Fruit fly (Drosophila melanogaster) whole organism, prepupa: ENCODE measurements around the gene Rbp1-like.
A peak's percentile ranks its signal among the peaks of the same experiment; 100 is the strongest.

Experiments
- Blimp-1 ChIP-seq: fragments of 200-800 bp; sonication (Bioruptor generic); optimal IDR thresholded peaks from 3 replicates; lab custom pipeline; 2017; ENCODE audit warnings: missing biosample characterization, missing genetic modification characterization, mild to moderate bottlenecking, moderate library complexity, missing genetic modification reagents
- CG10631 ChIP-seq: fragments of 200-800 bp; sonication (Bioruptor generic); optimal IDR thresholded peaks from 2 replicates; lab custom pipeline; 2016; ENCODE audit warnings: missing biosample characterization, missing genetic modification characterization
- CG10669 ChIP-seq: fragments of 200-800 bp; sonication (Bioruptor generic); optimal IDR thresholded peaks from 3 replicates; lab custom pipeline; 2018; ENCODE audit warnings: missing biosample characterization, mild to moderate bottlenecking, missing genetic modification characterization, moderate library complexity
- CG11294 ChIP-seq: fragments of 200-800 bp; sonication (Bioruptor generic); IDR thresholded peaks from 2 replicates; pipeline ENCODE4 v1.3.6; 2022; ENCODE audit warnings: missing biosample characterization, missing genetic modification characterization
- CG11762 ChIP-seq: fragments of 200-800 bp; sonication (Bioruptor generic); optimal IDR thresholded peaks from 3 replicates; lab custom pipeline; 2016; ENCODE audit warnings: missing biosample characterization, missing genetic modification characterization; ENCODE audit not compliant: insufficient read depth
- CG11902 ChIP-seq: fragments of 200-800 bp; sonication (Bioruptor generic); optimal IDR thresholded peaks from 3 replicates; lab custom pipeline; 2016; ENCODE audit warnings: missing biosample characterization, missing genetic modification characterization
- CG15336 ChIP-seq: fragments of 200-800 bp; sonication (Bioruptor generic); IDR thresholded peaks from 2 replicates; pipeline ENCODE4 v1.3.6; 2022; ENCODE audit warnings: missing biosample characterization, missing genetic modification characterization
- CG16779 ChIP-seq: fragments of 200-800 bp; sonication (Bioruptor generic); optimal IDR thresholded peaks from 3 replicates; lab custom pipeline; 2017; ENCODE audit warnings: missing biosample characterization, mild to moderate bottlenecking, missing genetic modification characterization
- CG3032 ChIP-seq: fragments of 200-800 bp; optimal IDR thresholded peaks from 2 replicates; lab custom pipeline; 2019; ENCODE audit warnings: missing biosample characterization, mild to moderate bottlenecking, missing genetic modification characterization, moderate library complexity
- CG32006 ChIP-seq: fragments of 200-800 bp; sonication (Bioruptor generic); optimal IDR thresholded peaks from 3 replicates; lab custom pipeline; 2017; ENCODE audit warnings: missing biosample characterization, mild to moderate bottlenecking, missing genetic modification characterization
- CG34406 ChIP-seq: fragments of 200-800 bp; sonication (Bioruptor generic); optimal IDR thresholded peaks from 3 replicates; lab custom pipeline; 2016; ENCODE audit warnings: missing biosample characterization, missing genetic modification characterization
- CG3919 ChIP-seq: fragments of 200-800 bp; sonication (Bioruptor generic); optimal IDR thresholded peaks from 3 replicates; lab custom pipeline; 2016; ENCODE audit warnings: missing biosample characterization, missing genetic modification characterization
- CG6163 ChIP-seq: fragments of 200-800 bp; sonication (Bioruptor generic); IDR thresholded peaks from 3 replicates; pipeline ENCODE4 v1.3.6; 2022; ENCODE audit warnings: missing biosample characterization, missing genetic modification characterization
- CG6276 ChIP-seq: fragments of 200-800 bp; sonication (Bioruptor generic); optimal IDR thresholded peaks from 2 replicates; lab custom pipeline; 2017; ENCODE audit warnings: missing biosample characterization, mild to moderate bottlenecking, missing genetic modification characterization
- CG6792 ChIP-seq: fragments of 200-800 bp; sonication (Bioruptor generic); optimal IDR thresholded peaks from 3 replicates; lab custom pipeline; 2016; ENCODE audit warnings: missing biosample characterization, missing genetic modification characterization
- CG6808 ChIP-seq: fragments of 200-800 bp; sonication (Bioruptor generic); optimal IDR thresholded peaks from 3 replicates; lab custom pipeline; 2017; ENCODE audit warnings: missing biosample characterization, missing genetic modification characterization, mild to moderate bottlenecking, moderate library complexity, missing genetic modification reagents
- CG6854 ChIP-seq: fragments of 200-800 bp; sonication (Bioruptor generic); optimal IDR thresholded peaks from 2 replicates; lab custom pipeline; 2017; ENCODE audit warnings: missing biosample characterization, mild to moderate bottlenecking, missing genetic modification characterization
- CG7368 ChIP-seq: fragments of 200-800 bp; sonication (Bioruptor generic); optimal IDR thresholded peaks from 3 replicates; lab custom pipeline; 2016; ENCODE audit warnings: missing biosample characterization, missing genetic modification characterization
- CG8319 ChIP-seq: fragments of 200-800 bp; sonication (Bioruptor generic); optimal IDR thresholded peaks from 3 replicates; lab custom pipeline; 2016; ENCODE audit warnings: missing biosample characterization, missing genetic modification characterization
- CG8632 ChIP-seq: fragments of 200-800 bp; sonication (Bioruptor generic); optimal IDR thresholded peaks from 3 replicates; lab custom pipeline; 2016; ENCODE audit warnings: missing biosample characterization, missing genetic modification characterization
- CG9139 ChIP-seq: fragments of 200-800 bp; sonication (Bioruptor generic); optimal IDR thresholded peaks from 3 replicates; lab custom pipeline; 2017; ENCODE audit warnings: missing biosample characterization, mild to moderate bottlenecking, missing genetic modification characterization
- Eip75B ChIP-seq: fragments of 200-800 bp; sonication (Bioruptor generic); optimal IDR thresholded peaks from 3 replicates; lab custom pipeline; 2016; ENCODE audit warnings: missing biosample characterization, missing genetic modification characterization
- Eip78C ChIP-seq: fragments of 200-800 bp; sonication (Bioruptor generic); peaks from one replicate; lab custom pipeline; 2016; ENCODE audit warnings: missing biosample characterization, missing genetic modification characterization
- Eip93F ChIP-seq: fragments of 200-800 bp; sonication (Bioruptor generic); optimal IDR thresholded peaks from 2 replicates; lab custom pipeline; 2016; ENCODE audit warnings: missing biosample characterization, mild to moderate bottlenecking, missing genetic modification characterization
- Ets21C ChIP-seq: fragments of 200-800 bp; sonication (Bioruptor generic); optimal IDR thresholded peaks from 3 replicates; lab custom pipeline; 2016; ENCODE audit warnings: missing biosample characterization, missing genetic modification characterization
- Ets96B ChIP-seq: fragments of 200-800 bp; optimal IDR thresholded peaks from 2 replicates; lab custom pipeline; 2019; ENCODE audit warnings: missing biosample characterization, mild to moderate bottlenecking, missing genetic modification characterization, moderate library complexity
- Hr38 ChIP-seq: sonication (Bioruptor generic); optimal IDR thresholded peaks from 2 replicates; lab custom pipeline; 2016; ENCODE audit warnings: missing biosample characterization, missing genetic modification characterization
- OdsH ChIP-seq: fragments of 200-800 bp; sonication (Bioruptor generic); optimal IDR thresholded peaks from 3 replicates; lab custom pipeline; 2016; ENCODE audit warnings: missing biosample characterization, missing genetic modification characterization
- Smox ChIP-seq: fragments of 200-800 bp; sonication (Bioruptor generic); optimal IDR thresholded peaks from 3 replicates; lab custom pipeline; 2016; ENCODE audit warnings: missing biosample characterization, missing genetic modification characterization
- Sox15 ChIP-seq: fragments of 200-800 bp; sonication (Bioruptor generic); optimal IDR thresholded peaks from 3 replicates; lab custom pipeline; 2016; ENCODE audit warnings: missing biosample characterization, missing genetic modification characterization
- achi ChIP-seq: fragments of 200-800 bp; sonication (Bioruptor generic); optimal IDR thresholded peaks from 3 replicates; lab custom pipeline; 2016; ENCODE audit warnings: missing biosample characterization, missing genetic modification characterization
- acj6 ChIP-seq: fragments of 200-800 bp; sonication (Bioruptor generic); optimal IDR thresholded peaks from 3 replicates; lab custom pipeline; 2016; ENCODE audit warnings: missing biosample characterization, missing genetic modification characterization
- dac ChIP-seq: fragments of 200-800 bp; sonication (Bioruptor generic); optimal IDR thresholded peaks from 2 replicates; lab custom pipeline; 2017; ENCODE audit warnings: missing biosample characterization, mild to moderate bottlenecking, missing genetic modification characterization
- dsx ChIP-seq: fragments of 200-800 bp; optimal IDR thresholded peaks from 3 replicates; lab custom pipeline; 2019; ENCODE audit warnings: missing biosample characterization, mild to moderate bottlenecking, missing genetic modification characterization, moderate library complexity; ENCODE audit not compliant: poor library complexity, severe bottlenecking
- eg ChIP-seq: fragments of 200-800 bp; sonication (Bioruptor generic); IDR thresholded peaks from 3 replicates; pipeline ENCODE4 v1.3.6; 2022; ENCODE audit warnings: missing biosample characterization, missing genetic modification characterization
- esn ChIP-seq: fragments of 200-800 bp; sonication (Bioruptor generic); optimal IDR thresholded peaks from 2 replicates; lab custom pipeline; 2016; ENCODE audit warnings: missing biosample characterization, mild to moderate bottlenecking, missing genetic modification characterization, moderate library complexity
- fd59A ChIP-seq: fragments of 200-800 bp; sonication (Bioruptor generic); optimal IDR thresholded peaks from 2 replicates; lab custom pipeline; 2017; ENCODE audit warnings: missing biosample characterization, mild to moderate bottlenecking, missing genetic modification characterization, missing genetic modification reagents
- fkh ChIP-seq: fragments of 200-800 bp; sonication (Bioruptor generic); optimal IDR thresholded peaks from 3 replicates; lab custom pipeline; 2017; ENCODE audit warnings: missing biosample characterization, mild to moderate bottlenecking, missing genetic modification characterization, moderate library complexity
- lz ChIP-seq: fragments of 200-800 bp; sonication (Bioruptor generic); optimal IDR thresholded peaks from 3 replicates; lab custom pipeline; 2016; ENCODE audit warnings: missing biosample characterization, missing genetic modification characterization
- net ChIP-seq: fragments of 200-800 bp; sonication (Bioruptor generic); optimal IDR thresholded peaks from 3 replicates; lab custom pipeline; 2016; ENCODE audit warnings: missing biosample characterization, missing genetic modification characterization
- pdm3 ChIP-seq: fragments of 200-800 bp; sonication (Bioruptor generic); optimal IDR thresholded peaks from 3 replicates; lab custom pipeline; 2016; ENCODE audit warnings: missing biosample characterization, missing genetic modification characterization
- spab ChIP-seq: fragments of 200-800 bp; sonication (Bioruptor generic); optimal IDR thresholded peaks from 2 replicates; lab custom pipeline; 2017; ENCODE audit warnings: missing biosample characterization, mild to moderate bottlenecking, missing genetic modification characterization, missing genetic modification reagents
- svp ChIP-seq: fragments of 200-800 bp; sonication (Bioruptor generic); peaks from one replicate; lab custom pipeline; 2016; ENCODE audit warnings: missing biosample characterization, missing genetic modification characterization
- topi ChIP-seq: fragments of 200-800 bp; sonication (Bioruptor generic); optimal IDR thresholded peaks from 3 replicates; lab custom pipeline; 2016; ENCODE audit warnings: missing biosample characterization, missing genetic modification characterization
- vri ChIP-seq: fragments of 200-800 bp; sonication (Bioruptor generic); optimal IDR thresholded peaks from 3 replicates; lab custom pipeline; 2016; ENCODE audit warnings: missing biosample characterization, mild to moderate bottlenecking, missing genetic modification characterization

Rbp1-like gene

dm6 chrX:13396378-13397099 lies 11.9 kb upstream of the Rbp1-like start, which contains the start of gene Bcat (continued):
- TF ChIP-seq Eip78C (GFP tag; lab: Kevin White, UChicago) (peak; percentile 86), Blimp-1 (GFP tag; lab: Kevin White, UChicago) (peak; percentile 57), Sox15 (GFP tag; lab: Kevin White, UChicago) (peak; percentile 72), svp (GFP tag; lab: Kevin White, UChicago) (peak; percentile 87), CG16779 (tag; lab: Kevin White, UChicago) (peak; percentile 52), Ets96B (tag; lab: Kevin White, UChicago) (peak; percentile 26), Smox (GFP tag; lab: Kevin White, UChicago) (peak; percentile 59), CG11902 (GFP tag; lab: Kevin White, UChicago) (peak; percentile 46), CG6792 (GFP tag; lab: Kevin White, UChicago) (peak; percentile 64), vri (GFP tag; lab: Kevin White, UChicago) (peak; percentile 49), fd59A (GFP tag; lab: Kevin White, UChicago) (peak; percentile 10), Eip75B (peak; percentile 28), acj6 (peak; percentile 66), CG9139 (GFP tag; lab: Kevin White, UChicago) (no peak), CG15336 (peak; percentile 38; the same call in 1 of the 2 replicates), dac (peak; percentile 42)

- TF ChIP-seq CG6163 (GFP tag; lab: Robert Waterston, UW) (peak; percentile 45; the same call in 1 of the 3 replicates), CG3032 (tag; lab: Kevin White, UChicago) (no peak), Hr38 (GFP tag; lab: Kevin White, UChicago) (no peak), CG6276 (no peak), CG15336 (no peak), achi (GFP tag; lab: Kevin White, UChicago) (no peak), CG11294 (no peak), dsx (no peak), CG3919 (GFP tag; lab: Kevin White, UChicago) (no peak), eg (peak; percentile 62; the same call in 2 of the 3 replicates), CG6854 (peak; percentile 100), fkh (peak; percentile 39), Ets21C (GFP tag; lab: Kevin White, UChicago) (no peak)
Measured at dm6 chrX:13395988-13396377, 11.3 kb upstream of the Rbp1-like start.

DNA sequence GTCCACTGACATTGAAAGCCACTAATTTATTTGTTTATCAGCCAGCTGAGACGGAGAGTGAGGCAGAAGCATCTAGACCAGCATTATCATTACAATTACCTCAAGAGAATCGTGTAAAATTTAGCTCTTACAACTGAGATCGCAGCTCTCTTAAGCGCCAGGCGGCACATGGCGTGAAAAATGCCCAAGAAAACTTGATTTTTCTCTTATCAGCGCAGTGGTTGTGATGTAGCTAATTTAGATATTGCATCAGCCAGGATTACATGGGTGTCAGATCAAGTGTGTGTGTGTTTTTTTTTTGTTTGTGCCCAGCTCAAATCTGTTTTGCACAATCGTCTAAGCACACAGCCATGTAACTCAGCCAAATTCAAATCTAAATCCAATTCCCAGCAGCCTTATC lies 10.3 kb upstream of the Rbp1-like start:
- TF ChIP-seq CG6163 (GFP tag; lab: Robert Waterston, UW) (0 out of 3 replicates have a peak, but pooled peaks have one; percentile 10), fkh (peak; percentile 5), fd59A (GFP tag; lab: Kevin White, UChicago) (no peak), pdm3 (GFP tag; lab: Kevin White, UChicago) (no peak), CG8319 (GFP tag; lab: Kevin White, UChicago) (no peak), Eip93F (GFP tag; lab: Kevin White, UChicago) (no peak)

- TF ChIP-seq esn (GFP tag; lab: Kevin White, UChicago): peak; percentile 63
- peak; percentile 16 for TF ChIP-seq CG7368 (GFP tag; lab: Kevin White, UChicago)
- TF ChIP-seq CG8632 (GFP tag; lab: Kevin White, UChicago): peak; percentile 15
- peak; percentile 16 for TF ChIP-seq pdm3 (GFP tag; lab: Kevin White, UChicago)
- TF ChIP-seq CG6808: no peak
- TF ChIP-seq Ets96B (tag; lab: Kevin White, UChicago): no peak
- peak; percentile 71 for TF ChIP-seq Eip78C (GFP tag; lab: Kevin White, UChicago)
- TF ChIP-seq CG32006 (GFP tag; lab: Kevin White, UChicago): peak; percentile 40
- TF ChIP-seq spab (GFP tag; lab: Kevin White, UChicago): no peak
- peak; percentile 35 for TF ChIP-seq CG34406 (GFP tag; lab: Kevin White, UChicago)
- peak; percentile 21 for TF ChIP-seq CG10631 (GFP tag; lab: Kevin White, UChicago)
- TF ChIP-seq lz (GFP tag; lab: Kevin White, UChicago): peak; percentile 32
- TF ChIP-seq fd59A (GFP tag; lab: Kevin White, UChicago): no peak
- TF ChIP-seq OdsH (GFP tag; lab: Kevin White, UChicago): peak; percentile 48
- no peak for TF ChIP-seq Hr38 (GFP tag; lab: Kevin White, UChicago)
- TF ChIP-seq net: no peak
- TF ChIP-seq CG11762 (GFP tag; lab: Kevin White, UChicago): no peak
- peak; percentile 59 for TF ChIP-seq dsx
- no peak for TF ChIP-seq achi (GFP tag; lab: Kevin White, UChicago)
- TF ChIP-seq CG10669: no peak
- no peak; the same call in 2 of the 3 replicates for TF ChIP-seq eg
- peak; percentile 50 for TF ChIP-seq topi (GFP tag; lab: Kevin White, UChicago)
- TF ChIP-seq CG8319 (GFP tag; lab: Kevin White, UChicago): no peak
Measured at dm6 chrX:13394343-13394742, 9.7 kb upstream of the Rbp1-like start.
